Fruit fly (Drosophila melanogaster) whole organism, embryonic: ENCODE measurements around the gene dj-1beta.

Source experiments
- Adf1 ChIP-seq: fragments of 200-800 bp; sonication (Bioruptor generic); IDR thresholded peaks from 2 replicates; pipeline ENCODE4 v1.3.6; 2022; ENCODE audit warnings: missing biosample characterization, missing genetic modification characterization
- CG10267 ChIP-seq: fragments of 200-800 bp; sonication (Bioruptor generic); optimal IDR thresholded peaks from 2 replicates; lab custom pipeline; 2018; ENCODE audit warnings: missing biosample characterization, mild to moderate bottlenecking, missing genetic modification characterization, moderate library complexity
- CG10274 ChIP-seq: fragments of 200-800 bp; sonication (Bioruptor generic); optimal IDR thresholded peaks from 3 replicates; lab custom pipeline; 2017; ENCODE audit warnings: missing biosample characterization, mild to moderate bottlenecking, missing genetic modification characterization
- CG10959 ChIP-seq: fragments of 200-800 bp; sonication (Bioruptor generic); IDR thresholded peaks from 2 replicates; pipeline ENCODE4 v1.3.6; 2022; ENCODE audit warnings: missing biosample characterization, missing genetic modification characterization
- CG11456 ChIP-seq: fragments of 200-800 bp; sonication (Bioruptor generic); IDR thresholded peaks from 3 replicates; pipeline ENCODE4 v1.3.6; 2022; ENCODE audit warnings: missing biosample characterization, missing genetic modification characterization
- CG11696 ChIP-seq: fragments of 200-800 bp; sonication (Bioruptor generic); IDR thresholded peaks from 2 replicates; pipeline ENCODE4 v1.3.6; 2022; ENCODE audit warnings: missing biosample characterization, missing genetic modification characterization
- CG12942 ChIP-seq: fragments of 200-800 bp; sonication (Bioruptor generic); optimal IDR thresholded peaks from 3 replicates; lab custom pipeline; 2016; ENCODE audit warnings: missing biosample characterization, missing genetic modification characterization
- CG13287 ChIP-seq: fragments of 200-800 bp; sonication (Bioruptor generic); IDR thresholded peaks from 2 replicates; pipeline ENCODE4 v1.3.6; 2022; ENCODE audit warnings: missing biosample characterization, missing genetic modification characterization; ENCODE audit not compliant: partially characterized antibody
- CG14965 ChIP-seq: fragments of 200-800 bp; sonication (Bioruptor generic); optimal IDR thresholded peaks from 2 replicates; lab custom pipeline; 2016; ENCODE audit warnings: missing biosample characterization, missing genetic modification characterization, borderline replicate concordance
- CG15696 ChIP-seq: fragments of 200-800 bp; sonication (Bioruptor generic); optimal IDR thresholded peaks from 2 replicates; lab custom pipeline; 2019; ENCODE audit warnings: missing biosample characterization, mild to moderate bottlenecking, missing genetic modification characterization, moderate library complexity
- CG17829 ChIP-seq: fragments of 200-800 bp; optimal IDR thresholded peaks from 2 replicates; lab custom pipeline; 2019; ENCODE audit warnings: missing biosample characterization, mild to moderate bottlenecking, missing genetic modification characterization, moderate library complexity
- CG18011 ChIP-seq: fragments of 200-800 bp; sonication (Bioruptor generic); optimal IDR thresholded peaks from 2 replicates; lab custom pipeline; 2017; ENCODE audit warnings: missing biosample characterization, missing genetic modification characterization, mild to moderate bottlenecking, moderate library complexity, missing genotype
- CG1832 ChIP-seq: fragments of 200-800 bp; sonication (Bioruptor generic); optimal IDR thresholded peaks from 2 replicates; lab custom pipeline; 2017; ENCODE audit warnings: missing biosample characterization, mild to moderate bottlenecking, missing genetic modification characterization, inconsistent platforms
- CG18476 ChIP-seq: fragments of 200-800 bp; sonication (Bioruptor generic); optimal IDR thresholded peaks from 2 replicates; lab custom pipeline; 2016; ENCODE audit warnings: missing biosample characterization, mild to moderate bottlenecking, missing genetic modification characterization
- CG2202 ChIP-seq: fragments of 200-800 bp; sonication (Bioruptor generic); optimal IDR thresholded peaks from 2 replicates; lab custom pipeline; 2018; ENCODE audit warnings: missing biosample characterization, mild to moderate bottlenecking, missing genetic modification characterization
- CG5180 ChIP-seq: fragments of 200-800 bp; sonication (Bioruptor generic); optimal IDR thresholded peaks from 3 replicates; lab custom pipeline; 2017; ENCODE audit warnings: missing biosample characterization, missing genetic modification characterization, mild to moderate bottlenecking, moderate library complexity, missing genetic modification reagents
- CG6654 ChIP-seq: fragments of 200-800 bp; sonication (Bioruptor generic); optimal IDR thresholded peaks from 2 replicates; lab custom pipeline; 2017; ENCODE audit warnings: missing biosample characterization, mild to moderate bottlenecking, missing genetic modification characterization
- CG6689 ChIP-seq: fragments of 200-800 bp; sonication (Bioruptor generic); IDR thresholded peaks from 2 replicates; pipeline ENCODE4 v1.3.6; 2022; ENCODE audit warnings: missing biosample characterization, missing genetic modification characterization
- CG6813 ChIP-seq: fragments of 200-800 bp; sonication (Bioruptor generic); optimal IDR thresholded peaks from 2 replicates; lab custom pipeline; 2017; ENCODE audit warnings: missing biosample characterization, missing genetic modification characterization, mild to moderate bottlenecking, moderate library complexity, missing genetic modification reagents
- CG7556 ChIP-seq: fragments of 200-800 bp; sonication (Bioruptor generic); optimal IDR thresholded peaks from 2 replicates; lab custom pipeline; 2017; ENCODE audit warnings: missing biosample characterization, mild to moderate bottlenecking, missing genetic modification characterization
- CG8290 ChIP-seq, 3 experiments: fragments of 200-800 bp; sonication (Bioruptor generic); optimal IDR thresholded peaks; 2 replicates each; lab custom pipeline; 2016 to 2019; ENCODE audit warnings: missing biosample characterization in 3 of 3, missing genetic modification characterization in 3 of 3, mild to moderate bottlenecking in 2 of 3, moderate library complexity in 1 of 3
- CG8478 ChIP-seq: fragments of >200 bp; optimal IDR thresholded peaks from 2 replicates; lab custom pipeline; 2018
- CG8765 ChIP-seq: fragments of 200-800 bp; sonication (Bioruptor generic); IDR thresholded peaks from 2 replicates; pipeline ENCODE4 v1.3.6; 2022; ENCODE audit warnings: missing biosample characterization, missing genetic modification characterization
- CG9609 ChIP-seq: fragments of 200-800 bp; sonication (Bioruptor generic); optimal IDR thresholded peaks from 3 replicates; lab custom pipeline; 2016; ENCODE audit warnings: missing biosample characterization, missing genetic modification characterization
- CHES-1-like ChIP-seq: fragments of 200-800 bp; sonication (Bioruptor generic); optimal IDR thresholded peaks from 2 replicates; lab custom pipeline; 2016; ENCODE audit warnings: missing biosample characterization, missing genetic modification characterization
- Dip2 ChIP-seq: fragments of 200-800 bp; sonication (Bioruptor generic); IDR thresholded peaks from 2 replicates; pipeline ENCODE4 v1.3.6; 2022; ENCODE audit warnings: missing biosample characterization, missing genetic modification characterization
- Dp ChIP-seq: fragments of 200-800 bp; sonication (Bioruptor generic); optimal IDR thresholded peaks from 2 replicates; lab custom pipeline; 2018; ENCODE audit warnings: missing biosample characterization, mild to moderate bottlenecking, missing genetic modification characterization, moderate library complexity
- Hr78 ChIP-seq, 2 experiments: fragments of 200-800 bp in 1 of 2; fragments of >200 bp in 1 of 2; sonication (Bioruptor generic) in 1 of 2; optimal IDR thresholded peaks; 2 replicates each; lab custom pipeline; 2017 to 2019; ENCODE audit warnings: missing biosample characterization in 2 of 2, missing genetic modification characterization in 2 of 2, mild to moderate bottlenecking in 1 of 2, moderate library complexity in 1 of 2
- Nf-YB ChIP-seq: fragments of 200-800 bp; sonication (Bioruptor generic); optimal IDR thresholded peaks from 3 replicates; lab custom pipeline; 2019; ENCODE audit warnings: missing biosample characterization, mild to moderate bottlenecking, missing genetic modification characterization, moderate library complexity
- Oli ChIP-seq: fragments of 200-800 bp; sonication (Bioruptor generic); optimal IDR thresholded peaks from 2 replicates; lab custom pipeline; 2018; ENCODE audit warnings: missing biosample characterization, mild to moderate bottlenecking, missing genetic modification characterization, moderate library complexity
- Optix ChIP-seq: fragments of 200-800 bp; sonication (Bioruptor generic); IDR thresholded peaks from 3 replicates; pipeline ENCODE4 v1.3.6; 2022; ENCODE audit warnings: missing biosample characterization, missing genetic modification characterization
- Poxn ChIP-seq: fragments of 200-800 bp; sonication (Bioruptor generic); IDR thresholded peaks from 2 replicates; pipeline ENCODE4 v1.3.6; 2022; ENCODE audit warnings: missing biosample characterization, missing genetic modification characterization
- Ravus ChIP-seq: fragments of 200-800 bp; sonication (Bioruptor generic); IDR thresholded peaks from 2 replicates; pipeline ENCODE4 v1.3.6; 2022; ENCODE audit warnings: missing biosample characterization, missing genetic modification characterization
- Six4 ChIP-seq: fragments of 200-800 bp; sonication (Bioruptor generic); optimal IDR thresholded peaks from 2 replicates; lab custom pipeline; 2016; ENCODE audit warnings: missing biosample characterization, missing genetic modification characterization
- abd-A ChIP-seq: fragments of 200-800 bp; sonication (Bioruptor generic); optimal IDR thresholded peaks from 3 replicates; lab custom pipeline; 2019; ENCODE audit warnings: missing biosample characterization, mild to moderate bottlenecking, missing genetic modification characterization, moderate library complexity
- ap ChIP-seq: fragments of 200-800 bp; sonication (Bioruptor generic); IDR thresholded peaks from 2 replicates; pipeline ENCODE4 v1.3.6; 2022; ENCODE audit warnings: missing biosample characterization, missing genetic modification characterization
- ara ChIP-seq: fragments of 200-800 bp; sonication (Bioruptor generic); IDR thresholded peaks from 2 replicates; pipeline ENCODE4 v1.3.6; 2022; ENCODE audit warnings: missing biosample characterization, missing genetic modification characterization
- btn ChIP-seq: fragments of 200-800 bp; sonication (Bioruptor generic); optimal IDR thresholded peaks from 2 replicates; lab custom pipeline; 2016; ENCODE audit warnings: missing biosample characterization, missing genetic modification characterization
- caup ChIP-seq: fragments of 200-800 bp; sonication (Bioruptor generic); optimal IDR thresholded peaks from 3 replicates; lab custom pipeline; 2017; ENCODE audit warnings: missing biosample characterization, mild to moderate bottlenecking, missing genetic modification characterization, moderate library complexity; ENCODE audit not compliant: severe bottlenecking
- crp ChIP-seq, 2 experiments: fragments of 200-800 bp; sonication (Bioruptor generic); optimal IDR thresholded peaks; 2 replicates in 1 of 2; 3 replicates in 1 of 2; lab custom pipeline; 2017; ENCODE audit warnings: missing biosample characterization in 2 of 2, missing genetic modification characterization in 2 of 2, mild to moderate bottlenecking in 1 of 2, moderate library complexity in 1 of 2
- dan ChIP-seq: fragments of 200-800 bp; sonication (Bioruptor generic); IDR thresholded peaks from 2 replicates; pipeline ENCODE4 v1.3.6; 2022; ENCODE audit warnings: missing biosample characterization, missing genetic modification characterization
- dmrt99B ChIP-seq: fragments of 200-800 bp; sonication (Bioruptor generic); optimal IDR thresholded peaks from 2 replicates; lab custom pipeline; 2018; ENCODE audit warnings: missing biosample characterization, mild to moderate bottlenecking, missing genetic modification characterization, moderate library complexity
- fd96Cb ChIP-seq: fragments of 200-800 bp; sonication (Bioruptor generic); optimal IDR thresholded peaks from 2 replicates; lab custom pipeline; 2018; ENCODE audit warnings: missing biosample characterization, mild to moderate bottlenecking, missing genetic modification characterization, moderate library complexity
- gcm2 ChIP-seq: fragments of 200-800 bp; sonication (Bioruptor generic); optimal IDR thresholded peaks from 2 replicates; lab custom pipeline; 2016; ENCODE audit warnings: missing biosample characterization, missing genetic modification characterization
- nerfin-1 ChIP-seq: fragments of 200-800 bp; sonication (Bioruptor generic); optimal IDR thresholded peaks from 3 replicates; lab custom pipeline; 2019; ENCODE audit warnings: missing biosample characterization, mild to moderate bottlenecking, missing genetic modification characterization, moderate library complexity
- ranshi ChIP-seq: fragments of 200-800 bp; sonication (Bioruptor generic); IDR thresholded peaks from 2 replicates; pipeline ENCODE4 v1.3.6; 2022; ENCODE audit warnings: missing biosample characterization, missing genetic modification characterization
- so ChIP-seq: fragments of 200-800 bp; sonication (Bioruptor generic); IDR thresholded peaks from 3 replicates; pipeline ENCODE4 v1.3.6; 2022; ENCODE audit warnings: missing biosample characterization, missing genetic modification characterization
- tin ChIP-seq: fragments of 200-800 bp; sonication (Bioruptor generic); optimal IDR thresholded peaks from 3 replicates; lab custom pipeline; 2016; ENCODE audit warnings: missing biosample characterization, missing genetic modification characterization
- tna ChIP-seq: fragments of 200-800 bp; sonication (Bioruptor generic); IDR thresholded peaks from 2 replicates; pipeline ENCODE4 v1.3.6; 2022; ENCODE audit warnings: missing biosample characterization, missing genetic modification characterization; ENCODE audit not compliant: partially characterized antibody
- twi ChIP-seq: fragments of 200-800 bp; optimal IDR thresholded peaks from 2 replicates; lab custom pipeline; 2019; ENCODE audit warnings: missing biosample characterization, mild to moderate bottlenecking, missing genetic modification characterization, moderate library complexity

The dj-1beta gene

DNA sequence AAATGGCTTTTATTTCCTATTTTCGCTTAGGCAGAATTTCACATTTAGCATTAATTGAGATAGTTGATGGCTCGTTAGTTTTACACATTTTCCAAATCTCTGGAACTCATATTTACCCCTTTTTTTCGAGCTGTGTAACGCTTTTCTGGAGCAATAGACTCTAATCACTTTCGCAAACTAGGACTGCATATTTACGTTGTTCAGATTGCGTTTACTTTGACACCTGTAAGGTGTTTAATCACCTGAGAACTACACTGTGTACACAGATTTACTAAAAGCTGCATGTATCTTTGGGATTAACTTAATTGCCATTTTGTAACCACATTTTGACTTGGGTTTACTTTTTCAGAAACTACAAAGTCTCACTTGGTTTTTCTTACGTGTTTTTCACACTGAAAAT, 4.1 kb upstream of the dj-1beta start (continued):
- TF ChIP-seq abd-A (tag; lab: Kevin White, UChicago) (no peak), nerfin-1 (tag; lab: Kevin White, UChicago) (no peak), Hr78 (GFP tag; optimal IDR thresholded peaks at IDR 0.05; lab: Kevin White, UChicago) (no peak), CG15696 (tag; lab: Kevin White, UChicago) (no peak), CG17829 (tag; lab: Kevin White, UChicago) (no peak), CG9609 (GFP tag; lab: Kevin White, UChicago) (no peak), CG6689 (GFP tag; lab: Robert Waterston, UW) (no peak), CG10959 (no peak), tna (no peak), dmrt99B (tag; lab: Kevin White, UChicago) (peak; percentile 41), Oli (tag; lab: Kevin White, UChicago) (no peak), CG7556 (GFP tag; lab: Kevin White, UChicago) (no peak), Nf-YB (no peak), CG6813 (GFP tag; lab: Kevin White, UChicago) (peak; percentile 33), Dp (no peak), Poxn (GFP tag; lab: Robert Waterston, UW) (no peak), CG10267 (tag; lab: Kevin White, UChicago) (no peak), gcm2 (GFP tag; lab: Kevin White, UChicago) (no peak), Adf1 (GFP tag; lab: Robert Waterston, UW) (no peak), btn (GFP tag; lab: Kevin White, UChicago) (no peak), CG8765 (GFP tag; lab: Robert Waterston, UW) (no peak), CG12942 (peak; percentile 3), CG13287 (no peak), tin (GFP tag; lab: Kevin White, UChicago) (peak; percentile 11), caup (GFP tag; lab: Kevin White, UChicago) (peak; percentile 21), CG10274 (GFP tag; lab: Kevin White, UChicago) (no peak), dan (GFP tag; lab: Robert Waterston, UW) (no peak), ara (GFP tag; lab: Robert Waterston, UW) (0 out of 2 replicates have a peak, but pooled peaks have one; percentile 20), CG14965 (GFP tag; lab: Kevin White, UChicago) (no peak), ap (no peak), CG1832 (GFP tag; lab: Kevin White, UChicago) (no peak), CG6654 (GFP tag; lab: Kevin White, UChicago) (no peak), Dip2 (GFP tag; lab: Robert Waterston, UW) (no peak), CG11456 (GFP tag; lab: Robert Waterston, UW) (peak; percentile 30; the same call in 1 of the 3 replicates), CG11696 (GFP tag; lab: Robert Waterston, UW) (no peak), CG18476 (no peak), twi (no peak), Six4 (GFP tag; lab: Kevin White, UChicago) (no peak), Ravus (GFP tag; lab: Robert Waterston, UW) (no peak), CG8478 (lab: Kevin White, UChicago) (no peak), CG18011 (no peak), CG5180 (peak; percentile 37), ranshi (GFP tag; lab: Robert Waterston, UW) (peak; percentile 23; the same call in 1 of the 2 replicates), Optix (GFP tag; lab: Robert Waterston, UW) (no peak), so (GFP tag; lab: Robert Waterston, UW) (no peak), CG2202 (tag; lab: Kevin White, UChicago) (no peak), CHES-1-like (GFP tag; lab: Kevin White, UChicago) (no peak), crp (GFP tag; optimal IDR thresholded peaks at IDR 0.05; lab: Kevin White, UChicago) (peak in 1 of 2 experiments; percentile 6), CG8290 (GFP tag; optimal IDR thresholded peaks at IDR 0.05; lab: Kevin White, UChicago) (no peak), CG8290 (tag; optimal IDR thresholded peaks at IDR 0.05; lab: Kevin White, UChicago) (peak in 1 of 2 experiments; percentile 80), fd96Cb (tag; lab: Kevin White, UChicago) (no peak)
